Worm (Caenorhabditis elegans) whole organism, L2 larva: Measurements from ENCODE around the gene vab-19.

ENCODE experiments used
- aly-2 ChIP-seq: fragments of 150-350 bp; optimal IDR thresholded peaks from 2 replicates; lab custom pipeline; 2014; ENCODE audit warnings: missing biosample characterization, missing genetic modification characterization
- mdl-1 ChIP-seq, 2 experiments: fragments of 150-350 bp in 1 of 2; sonication (generic microtip) in 1 of 2; optimal IDR thresholded peaks; 2 replicates each; lab custom pipeline; 2017; ENCODE audit warnings: missing biosample characterization in 2 of 2, missing genetic modification characterization in 2 of 2
- nhr-10 ChIP-seq: sonication (generic microtip); optimal IDR thresholded peaks from 2 replicates; lab custom pipeline; 2017; ENCODE audit warnings: missing biosample characterization, missing genetic modification characterization
- nhr-237 ChIP-seq: fragments of 150-350 bp; optimal IDR thresholded peaks from 2 replicates; lab custom pipeline; 2014; ENCODE audit warnings: missing biosample characterization, missing genetic modification characterization
- snpc-4 ChIP-seq: fragments of 150-350 bp; optimal IDR thresholded peaks from 2 replicates; lab custom pipeline; 2014; ENCODE audit warnings: missing biosample characterization, missing genetic modification characterization

DNA sequence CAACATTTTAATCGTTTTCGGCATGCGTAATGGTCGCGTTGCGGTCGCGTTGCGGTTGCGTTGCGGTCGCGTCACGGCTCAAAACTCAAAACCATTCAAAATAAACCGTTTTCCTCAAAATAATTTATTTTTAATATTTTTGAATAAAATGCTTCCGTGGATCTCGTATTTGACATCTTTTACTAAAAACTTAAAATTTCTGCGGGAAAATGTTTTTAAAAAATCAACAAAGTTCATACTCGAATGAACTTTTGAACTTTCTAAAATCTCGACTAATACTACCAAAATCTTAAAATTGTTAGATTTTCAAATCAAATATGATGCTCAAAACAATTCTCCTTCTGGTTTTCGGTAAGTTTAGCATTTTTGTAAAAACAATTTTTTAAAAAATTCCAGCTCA, 38.5 kb downstream of the vab-19 start, which contains the start of gene F53G2.2:
- TF ChIP-seq mdl-1 (tag; optimal IDR thresholded peaks at IDR 0.05; lab: Kevin White, UChicago) (no peak), aly-2 (tag; lab: Kevin White, UChicago) (no peak), snpc-4 (no peak), nhr-237 (no peak), nhr-10 (tag; lab: Kevin White, UChicago) (no peak)
